Fruit fly (Drosophila melanogaster) whole organism, prepupa: ENCODE data around the gene mahe.
A peak's percentile ranks its signal among the peaks of the same experiment; 100 is the strongest.

Source experiments
- Blimp-1 ChIP-seq: fragments of 200-800 bp; sonication (Bioruptor generic); optimal IDR thresholded peaks from 3 replicates; lab custom pipeline; 2017; ENCODE audit warnings: missing biosample characterization, missing genetic modification characterization, mild to moderate bottlenecking, moderate library complexity, missing genetic modification reagents
- CG10631 ChIP-seq: fragments of 200-800 bp; sonication (Bioruptor generic); optimal IDR thresholded peaks from 2 replicates; lab custom pipeline; 2016; ENCODE audit warnings: missing biosample characterization, missing genetic modification characterization
- CG11294 ChIP-seq: fragments of 200-800 bp; sonication (Bioruptor generic); IDR thresholded peaks from 2 replicates; pipeline ENCODE4 v1.3.6; 2022; ENCODE audit warnings: missing biosample characterization, missing genetic modification characterization
- CG11902 ChIP-seq: fragments of 200-800 bp; sonication (Bioruptor generic); optimal IDR thresholded peaks from 3 replicates; lab custom pipeline; 2016; ENCODE audit warnings: missing biosample characterization, missing genetic modification characterization
- CG15336 ChIP-seq: fragments of 200-800 bp; sonication (Bioruptor generic); IDR thresholded peaks from 2 replicates; pipeline ENCODE4 v1.3.6; 2022; ENCODE audit warnings: missing biosample characterization, missing genetic modification characterization
- CG1621 ChIP-seq: fragments of 200-800 bp; sonication (Bioruptor generic); optimal IDR thresholded peaks from 3 replicates; lab custom pipeline; 2018; ENCODE audit warnings: missing biosample characterization, mild to moderate bottlenecking, missing genetic modification characterization
- CG16779 ChIP-seq: fragments of 200-800 bp; sonication (Bioruptor generic); optimal IDR thresholded peaks from 3 replicates; lab custom pipeline; 2017; ENCODE audit warnings: missing biosample characterization, mild to moderate bottlenecking, missing genetic modification characterization
- CG34406 ChIP-seq: fragments of 200-800 bp; sonication (Bioruptor generic); optimal IDR thresholded peaks from 3 replicates; lab custom pipeline; 2016; ENCODE audit warnings: missing biosample characterization, missing genetic modification characterization
- CG3919 ChIP-seq: fragments of 200-800 bp; sonication (Bioruptor generic); optimal IDR thresholded peaks from 3 replicates; lab custom pipeline; 2016; ENCODE audit warnings: missing biosample characterization, missing genetic modification characterization
- CG4318 ChIP-seq: fragments of 200-800 bp; sonication (Bioruptor generic); optimal IDR thresholded peaks from 3 replicates; lab custom pipeline; 2017; ENCODE audit warnings: missing biosample characterization, mild to moderate bottlenecking, missing genetic modification characterization
- CG6276 ChIP-seq: fragments of 200-800 bp; sonication (Bioruptor generic); optimal IDR thresholded peaks from 2 replicates; lab custom pipeline; 2017; ENCODE audit warnings: missing biosample characterization, mild to moderate bottlenecking, missing genetic modification characterization
- CG6808 ChIP-seq: fragments of 200-800 bp; sonication (Bioruptor generic); optimal IDR thresholded peaks from 3 replicates; lab custom pipeline; 2017; ENCODE audit warnings: missing biosample characterization, missing genetic modification characterization, mild to moderate bottlenecking, moderate library complexity, missing genetic modification reagents
- CG6854 ChIP-seq: fragments of 200-800 bp; sonication (Bioruptor generic); optimal IDR thresholded peaks from 2 replicates; lab custom pipeline; 2017; ENCODE audit warnings: missing biosample characterization, mild to moderate bottlenecking, missing genetic modification characterization
- CG8632 ChIP-seq: fragments of 200-800 bp; sonication (Bioruptor generic); optimal IDR thresholded peaks from 3 replicates; lab custom pipeline; 2016; ENCODE audit warnings: missing biosample characterization, missing genetic modification characterization
- CG9139 ChIP-seq: fragments of 200-800 bp; sonication (Bioruptor generic); optimal IDR thresholded peaks from 3 replicates; lab custom pipeline; 2017; ENCODE audit warnings: missing biosample characterization, mild to moderate bottlenecking, missing genetic modification characterization
- Eip75B ChIP-seq: fragments of 200-800 bp; sonication (Bioruptor generic); optimal IDR thresholded peaks from 3 replicates; lab custom pipeline; 2016; ENCODE audit warnings: missing biosample characterization, missing genetic modification characterization
- Eip78C ChIP-seq: fragments of 200-800 bp; sonication (Bioruptor generic); peaks from one replicate; lab custom pipeline; 2016; ENCODE audit warnings: missing biosample characterization, missing genetic modification characterization
- Eip93F ChIP-seq: fragments of 200-800 bp; sonication (Bioruptor generic); optimal IDR thresholded peaks from 2 replicates; lab custom pipeline; 2016; ENCODE audit warnings: missing biosample characterization, mild to moderate bottlenecking, missing genetic modification characterization
- Ets21C ChIP-seq: fragments of 200-800 bp; sonication (Bioruptor generic); optimal IDR thresholded peaks from 3 replicates; lab custom pipeline; 2016; ENCODE audit warnings: missing biosample characterization, missing genetic modification characterization
- Ets96B ChIP-seq: fragments of 200-800 bp; optimal IDR thresholded peaks from 2 replicates; lab custom pipeline; 2019; ENCODE audit warnings: missing biosample characterization, mild to moderate bottlenecking, missing genetic modification characterization, moderate library complexity
- Hr38 ChIP-seq: sonication (Bioruptor generic); optimal IDR thresholded peaks from 2 replicates; lab custom pipeline; 2016; ENCODE audit warnings: missing biosample characterization, missing genetic modification characterization
- Hr39 ChIP-seq: fragments of 200-800 bp; sonication (Bioruptor generic); optimal IDR thresholded peaks from 2 replicates; lab custom pipeline; 2016; ENCODE audit warnings: missing biosample characterization, missing genetic modification characterization
- Hr4 ChIP-seq: fragments of 200-800 bp; sonication (Bioruptor generic); optimal IDR thresholded peaks from 3 replicates; lab custom pipeline; 2016; ENCODE audit warnings: missing biosample characterization, missing genetic modification characterization
- Met ChIP-seq: fragments of 200-800 bp; sonication (Bioruptor generic); optimal IDR thresholded peaks from 3 replicates; lab custom pipeline; 2016; ENCODE audit warnings: missing biosample characterization, missing genetic modification characterization
- OdsH ChIP-seq: fragments of 200-800 bp; sonication (Bioruptor generic); optimal IDR thresholded peaks from 3 replicates; lab custom pipeline; 2016; ENCODE audit warnings: missing biosample characterization, missing genetic modification characterization
- Smox ChIP-seq: fragments of 200-800 bp; sonication (Bioruptor generic); optimal IDR thresholded peaks from 3 replicates; lab custom pipeline; 2016; ENCODE audit warnings: missing biosample characterization, missing genetic modification characterization
- Sox102F ChIP-seq: fragments of 200-800 bp; sonication (Bioruptor generic); optimal IDR thresholded peaks from 2 replicates; lab custom pipeline; 2016; ENCODE audit warnings: missing biosample characterization, mild to moderate bottlenecking, missing genetic modification characterization
- Sox14 ChIP-seq: fragments of 200-800 bp; sonication (Bioruptor generic); optimal IDR thresholded peaks from 3 replicates; lab custom pipeline; 2016; ENCODE audit warnings: missing biosample characterization, missing genetic modification characterization
- Sox15 ChIP-seq: fragments of 200-800 bp; sonication (Bioruptor generic); optimal IDR thresholded peaks from 3 replicates; lab custom pipeline; 2016; ENCODE audit warnings: missing biosample characterization, missing genetic modification characterization
- achi ChIP-seq: fragments of 200-800 bp; sonication (Bioruptor generic); optimal IDR thresholded peaks from 3 replicates; lab custom pipeline; 2016; ENCODE audit warnings: missing biosample characterization, missing genetic modification characterization
- cyc ChIP-seq: fragments of 200-800 bp; sonication (Bioruptor generic); optimal IDR thresholded peaks from 3 replicates; lab custom pipeline; 2016; ENCODE audit warnings: missing biosample characterization, missing genetic modification characterization
- dac ChIP-seq: fragments of 200-800 bp; sonication (Bioruptor generic); optimal IDR thresholded peaks from 2 replicates; lab custom pipeline; 2017; ENCODE audit warnings: missing biosample characterization, mild to moderate bottlenecking, missing genetic modification characterization
- dsx ChIP-seq: fragments of 200-800 bp; optimal IDR thresholded peaks from 3 replicates; lab custom pipeline; 2019; ENCODE audit warnings: missing biosample characterization, mild to moderate bottlenecking, missing genetic modification characterization, moderate library complexity; ENCODE audit not compliant: poor library complexity, severe bottlenecking
- eg ChIP-seq: fragments of 200-800 bp; sonication (Bioruptor generic); IDR thresholded peaks from 3 replicates; pipeline ENCODE4 v1.3.6; 2022; ENCODE audit warnings: missing biosample characterization, missing genetic modification characterization
- fkh ChIP-seq: fragments of 200-800 bp; sonication (Bioruptor generic); optimal IDR thresholded peaks from 3 replicates; lab custom pipeline; 2017; ENCODE audit warnings: missing biosample characterization, mild to moderate bottlenecking, missing genetic modification characterization, moderate library complexity
- lz ChIP-seq: fragments of 200-800 bp; sonication (Bioruptor generic); optimal IDR thresholded peaks from 3 replicates; lab custom pipeline; 2016; ENCODE audit warnings: missing biosample characterization, missing genetic modification characterization
- spab ChIP-seq: fragments of 200-800 bp; sonication (Bioruptor generic); optimal IDR thresholded peaks from 2 replicates; lab custom pipeline; 2017; ENCODE audit warnings: missing biosample characterization, mild to moderate bottlenecking, missing genetic modification characterization, missing genetic modification reagents
- ss ChIP-seq, 2 experiments: fragments of 200-800 bp; sonication (Bioruptor generic); optimal IDR thresholded peaks; 2 replicates in 1 of 2; 3 replicates in 1 of 2; lab custom pipeline; 2017 to 2018; ENCODE audit warnings: mild to moderate bottlenecking in 2 of 2, missing biosample characterization in 2 of 2, missing genetic modification characterization in 2 of 2, moderate library complexity in 1 of 2
- svp ChIP-seq: fragments of 200-800 bp; sonication (Bioruptor generic); peaks from one replicate; lab custom pipeline; 2016; ENCODE audit warnings: missing biosample characterization, missing genetic modification characterization
- vri ChIP-seq: fragments of 200-800 bp; sonication (Bioruptor generic); optimal IDR thresholded peaks from 3 replicates; lab custom pipeline; 2016; ENCODE audit warnings: missing biosample characterization, mild to moderate bottlenecking, missing genetic modification characterization

The mahe gene

dm6 chrX:7933210-7933915 lies 2.2 kb upstream of the mahe start, which contains the start of the genes Dhdds and RpS14a (continued):
- TF ChIP-seq Ets21C (GFP tag; lab: Kevin White, UChicago) = no peak
- TF ChIP-seq lz (GFP tag; lab: Kevin White, UChicago) = peak; percentile 70
- TF ChIP-seq Sox102F (GFP tag; lab: Kevin White, UChicago) = peak; percentile 46
- no peak for TF ChIP-seq CG6276 (GFP tag; lab: Kevin White, UChicago)
- no peak for TF ChIP-seq Sox15
- no peak for TF ChIP-seq CG16779 (tag; lab: Kevin White, UChicago)
- no peak for TF ChIP-seq CG4318 (GFP tag; lab: Kevin White, UChicago)
- TF ChIP-seq OdsH (GFP tag; lab: Kevin White, UChicago) = no peak
- TF ChIP-seq achi (GFP tag; lab: Kevin White, UChicago) = peak; percentile 99
- TF ChIP-seq CG34406 = peak; percentile 54
- peak; percentile 46 for TF ChIP-seq svp (GFP tag; lab: Kevin White, UChicago)
- no peak for TF ChIP-seq Ets96B
- no peak for TF ChIP-seq spab
- peak; percentile 44 for TF ChIP-seq cyc
- no peak for TF ChIP-seq CG11902 (GFP tag; lab: Kevin White, UChicago)
- TF ChIP-seq Blimp-1 = peak; percentile 24
- TF ChIP-seq vri (GFP tag; lab: Kevin White, UChicago) = peak; percentile 17
- TF ChIP-seq fkh (GFP tag; lab: Kevin White, UChicago) = peak; percentile 51
- TF ChIP-seq CG9139 (GFP tag; lab: Kevin White, UChicago) = no peak
- TF ChIP-seq Eip75B (GFP tag; lab: Kevin White, UChicago) = peak; percentile 16
- TF ChIP-seq Hr39 (GFP tag; lab: Kevin White, UChicago) = peak; percentile 50
- TF ChIP-seq dac (GFP tag; lab: Kevin White, UChicago) = no peak
- peak; percentile 49 for TF ChIP-seq CG8632 (GFP tag; lab: Kevin White, UChicago)
- TF ChIP-seq CG6808 = peak; percentile 44
- TF ChIP-seq CG10631 (GFP tag; lab: Kevin White, UChicago) = no peak
- no peak for TF ChIP-seq Hr38 (GFP tag; lab: Kevin White, UChicago)
- TF ChIP-seq Eip93F = peak; percentile 45
- TF ChIP-seq CG11294 (GFP tag; lab: Robert Waterston, UW) = no peak
- TF ChIP-seq Smox (GFP tag; lab: Kevin White, UChicago) = peak; percentile 40
- peak; percentile 53 for TF ChIP-seq CG3919 (GFP tag; lab: Kevin White, UChicago)
- no peak for TF ChIP-seq CG1621
- peak; percentile 41; the same call in 1 of the 3 replicates for TF ChIP-seq eg
- TF ChIP-seq Sox14 (GFP tag; lab: Kevin White, UChicago) = peak; percentile 4
- TF ChIP-seq ss (GFP tag; optimal IDR thresholded peaks at IDR 0.05; lab: Kevin White, UChicago) = peak in 1 of 2 experiments; percentile 61
- peak; percentile 52 for TF ChIP-seq Met
- TF ChIP-seq, all 60 proteins: peak for 32

- TF ChIP-seq ss (GFP tag; optimal IDR thresholded peaks at IDR 0.05; lab: Kevin White, UChicago) = peak; percentile 23 to 62
- TF ChIP-seq eg = peak; percentile 47; the same call in 1 of the 3 replicates
- TF ChIP-seq CG6276 (GFP tag; lab: Kevin White, UChicago) = peak; percentile 38
- TF ChIP-seq dsx = peak; percentile 14
- no peak for TF ChIP-seq Hr4
- no peak for TF ChIP-seq Sox15
- TF ChIP-seq CG6808 = peak; percentile 45
- TF ChIP-seq svp (GFP tag; lab: Kevin White, UChicago) = peak; percentile 70
- TF ChIP-seq CG15336 = peak; percentile 27; the same call in 1 of the 2 replicates
- peak; percentile 67 for TF ChIP-seq Eip78C
- TF ChIP-seq CG1621 = no peak
- TF ChIP-seq CG6854 = peak; percentile 61
Observed at dm6 chrX:7930236-7931027, 750 bp downstream of the mahe start.
